Fruit fly (Drosophila melanogaster): ENCODE data around the gene mura.

The mura gene

DNA sequence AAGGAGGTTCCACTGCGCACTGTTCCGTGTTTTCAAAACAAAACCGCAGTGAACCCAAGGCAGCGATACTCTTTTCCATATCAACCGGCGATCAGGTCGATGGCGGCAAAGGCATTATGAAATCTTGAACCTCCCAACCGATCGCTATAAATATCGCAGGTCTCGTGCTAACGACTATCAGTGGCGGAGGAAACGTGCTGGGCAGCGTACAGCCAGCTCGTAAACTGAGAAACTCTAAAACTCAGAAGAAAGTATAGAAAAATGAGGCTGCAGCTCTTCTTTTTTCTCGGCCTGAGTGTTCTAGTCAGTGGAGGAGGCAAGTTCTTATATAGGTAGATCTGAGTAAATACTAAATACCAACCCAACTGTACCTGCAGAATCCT, 57.0 kb downstream of the mura start, which contains the start of gene phu (continued):
- TF ChIP-seq z (GFP tag; IDR thresholded peaks at IDR 0.05) (no peak), CG2199 (GFP tag; IDR thresholded peaks at IDR 0.05) (0 out of 3 replicates have a peak, but pooled peaks have one; percentile 9), CG13296 (GFP tag; optimal IDR thresholded peaks at IDR 0.05) (no peak), aop (GFP tag; IDR thresholded peaks at IDR 0.05) (no peak), Chrac-16 (GFP tag; optimal IDR thresholded peaks at IDR 0.05) (no peak), tin (GFP tag; optimal IDR thresholded peaks at IDR 0.05) (no peak), CG7987 (GFP tag; optimal IDR thresholded peaks at IDR 0.05) (no peak), eyg (GFP tag; optimal IDR thresholded peaks at IDR 0.05) (no peak), croc (GFP tag; conservative IDR thresholded peaks at IDR 0.05) (0 out of 3 replicates have a peak, but pooled peaks have one; percentile 8), cwo (GFP tag; optimal IDR thresholded peaks at IDR 0.05) (peak; percentile 96), Hmr (GFP tag; optimal IDR thresholded peaks at IDR 0.05) (no peak), grn (GFP tag; optimal IDR thresholded peaks at IDR 0.05) (peak; percentile 39), chinmo (GFP tag; IDR thresholded peaks at IDR 0.05; ENCODE audit: partially characterized antibody) (0 out of 4 replicates have a peak, but pooled peaks have one; percentile 27), CG4404 (GFP tag; IDR thresholded peaks at IDR 0.05) (no peak), CG6683 (GFP tag; optimal IDR thresholded peaks at IDR 0.05) (no peak), tgo (GFP tag; IDR thresholded peaks at IDR 0.05) (no peak), CG12104 (GFP tag; optimal IDR thresholded peaks at IDR 0.05) (no peak), CG17361 (GFP tag; IDR thresholded peaks at IDR 0.05) (no peak; the same call in 2 of the 3 replicates), Lpt (GFP tag; optimal IDR thresholded peaks at IDR 0.05) (no peak), CG7839 (tag; optimal IDR thresholded peaks at IDR 0.05) (peak; percentile 24), zen2 (GFP tag; IDR thresholded peaks at IDR 0.05; ENCODE audit: partially characterized antibody) (no peak), CG15514 (GFP tag; optimal IDR thresholded peaks at IDR 0.05) (no peak), fd96Cb (tag; optimal IDR thresholded peaks at IDR 0.05) (no peak), CG18599 (GFP tag; optimal IDR thresholded peaks at IDR 0.05) (no peak), CG13123 (GFP tag; optimal IDR thresholded peaks at IDR 0.05) (no peak)

- TF ChIP-seq CG6791 (GFP tag; IDR thresholded peaks at IDR 0.05; ENCODE audit: partially characterized antibody) (no peak), CG8478 (optimal IDR thresholded peaks at IDR 0.05) (no peak), Xrp1 (GFP tag; IDR thresholded peaks at IDR 0.05) (0 out of 2 replicates have a peak, but pooled peaks have one; percentile 10), CG6765 (GFP tag; optimal IDR thresholded peaks at IDR 0.05) (no peak), CG16779 (GFP tag; IDR thresholded peaks at IDR 0.05) (0 out of 2 replicates have a peak, but pooled peaks have one; percentile 24), D19A (tag; optimal IDR thresholded peaks at IDR 0.05) (peak; percentile 28), trem (tag; optimal IDR thresholded peaks at IDR 0.05) (no peak), HLH3B (GFP tag; IDR thresholded peaks at IDR 0.05) (no peak), CG32532 (GFP tag; IDR thresholded peaks at IDR 0.05) (no peak), Lim3 (GFP tag; IDR thresholded peaks at IDR 0.05) (no peak), psq (GFP tag; optimal IDR thresholded peaks at IDR 0.05) (no peak), croc (GFP tag; conservative IDR thresholded peaks at IDR 0.05) (peak; percentile 17; the same call in 1 of the 3 replicates), Scr (GFP tag; IDR thresholded peaks at IDR 0.05; ENCODE audit: partially characterized antibody) (0 out of 2 replicates have a peak, but pooled peaks have one; percentile 31), Hr51 (GFP tag; optimal IDR thresholded peaks at IDR 0.05) (peak in 1 of 2 experiments; percentile 60), Lpt (GFP tag; optimal IDR thresholded peaks at IDR 0.05) (no peak), Doc3 (GFP tag; IDR thresholded peaks at IDR 0.05; ENCODE audit: partially characterized antibody) (no peak), HmgZ (tag; optimal IDR thresholded peaks at IDR 0.05) (no peak), HmgD (GFP tag; optimal IDR thresholded peaks at IDR 0.05) (no peak), CG10565 (GFP tag; optimal IDR thresholded peaks at IDR 0.05) (no peak), Sry-δ (GFP tag; optimal IDR thresholded peaks at IDR 0.05) (no peak), CG17568 (GFP tag; optimal IDR thresholded peaks at IDR 0.05) (no peak), gfzf (GFP tag; optimal IDR thresholded peaks at IDR 0.05) (no peak), tin (GFP tag; optimal IDR thresholded peaks at IDR 0.05) (peak; percentile 47), CG42726 (GFP tag; IDR thresholded peaks at IDR 0.05; ENCODE audit: partially characterized antibody) (no peak), zen2 (GFP tag; IDR thresholded peaks at IDR 0.05; ENCODE audit: partially characterized antibody) (peak; percentile 65; the same call in 2 of the 3 replicates), CG10979 (tag; optimal IDR thresholded peaks at IDR 0.05) (peak; percentile 49)
Measured at dm6 chr3R:9493627-9494626, 57.7 kb downstream of the mura start, which contains the start of gene CG16779. Gene CG16779 (minus strand): TSS chr3R:9493677.
